Worm (Caenorhabditis elegans) whole organism, dauer: ENCODE results near the gene efl-1.
"Not testable (repeated sequence)": the region's sequence is repeated elsewhere in the genome, so short reads cannot be mapped to it uniquely, and the experiment has no call there.

Experiments used
- unc-62 ChIP-seq: sonication (generic microtip); optimal IDR thresholded peaks from 2 replicates; lab custom pipeline; 2017; ENCODE audit warnings: missing biosample characterization, missing genetic modification reagents, missing genetic modification characterization

The efl-1 gene

ce11 chrV:16966636-16967035, 1.2 kb upstream of the efl-1 start, which contains the start of gene fbxa-90:
fbxa-90 (plus strand) TSS chrV:16966814.
- TF ChIP-seq unc-62 (GFP tag; lab: Kevin White, UChicago): no peak

DNA sequence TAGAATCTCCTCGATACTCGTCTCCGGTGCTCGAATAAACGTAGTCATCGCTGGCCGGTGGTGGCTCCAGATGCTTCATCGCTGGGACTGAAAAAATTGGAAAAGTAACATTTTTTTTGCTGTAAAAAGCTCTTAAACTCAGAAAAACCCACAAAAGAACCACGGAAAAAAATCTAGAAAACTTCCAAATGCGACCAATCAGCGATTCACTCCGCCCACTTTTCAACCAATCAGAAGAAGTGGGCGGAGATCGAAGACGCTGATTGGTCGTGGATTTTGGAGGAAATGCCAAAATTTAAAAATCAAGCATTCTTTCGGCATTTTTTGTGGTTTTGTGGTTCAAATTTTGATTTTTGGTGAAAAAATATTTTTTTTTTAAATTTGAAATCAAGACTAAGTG, 6.5 kb downstream of the efl-1 start:
- TF ChIP-seq unc-62 (GFP tag; lab: Kevin White, UChicago): no peak

- TF ChIP-seq unc-62 (GFP tag; lab: Kevin White, UChicago): no peak
Observed at ce11 chrV:16956229-16956628, 9.2 kb downstream of the efl-1 start, which contains the start of gene clec-239. clec-239 (plus strand) TSS chrV:16956529.

ce11 chrV:16954766-16955165, 10.7 kb downstream of the efl-1 start, which contains the start of gene srh-206:
srh-206 (minus strand) TSS chrV:16954866.
- no peak for TF ChIP-seq unc-62 (GFP tag; lab: Kevin White, UChicago)

DNA sequence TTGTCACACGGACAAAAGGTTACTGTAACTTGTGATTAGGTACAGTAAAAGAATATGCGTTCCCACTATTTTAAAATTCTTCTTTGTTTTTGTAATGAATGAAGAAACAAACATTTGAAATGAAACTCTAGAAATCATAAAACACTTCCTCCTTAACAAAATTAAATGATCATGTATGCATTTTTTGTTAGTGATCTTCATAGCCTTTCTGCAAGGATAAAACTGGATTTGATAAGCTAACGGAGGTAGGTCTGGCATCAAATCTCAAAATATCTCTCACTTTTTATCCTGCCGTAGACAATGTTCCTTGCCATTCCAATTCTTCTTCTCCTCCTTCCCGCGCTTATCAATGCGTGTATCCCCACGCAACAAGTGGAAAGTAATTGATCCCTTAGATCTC, 14.0 kb downstream of the efl-1 start, which contains the start of gene clec-238:
TSS of gene clec-238 (plus strand) at position 301 of the 400 bp plus-strand sequence.
- no peak for TF ChIP-seq unc-62 (GFP tag; lab: Kevin White, UChicago)

DNA sequence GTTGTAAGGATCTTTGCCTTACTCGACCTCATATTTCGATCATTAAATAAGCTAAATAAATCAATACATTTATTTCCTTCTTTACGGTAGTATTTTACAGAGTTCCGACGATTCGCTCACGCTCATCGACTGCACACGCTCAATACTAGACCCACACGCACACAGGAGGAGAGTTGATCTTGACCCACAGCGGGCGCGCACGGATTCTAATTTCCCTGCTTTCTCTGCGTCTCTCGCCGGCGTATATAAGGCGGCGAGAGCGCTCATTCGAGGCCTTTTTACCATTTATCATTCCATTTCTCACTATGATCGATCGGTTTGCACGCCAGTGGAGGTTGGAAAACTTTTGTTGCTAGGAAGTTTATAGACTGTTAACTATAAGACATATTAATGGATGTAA, 15.4 kb downstream of the efl-1 start:
- TF ChIP-seq unc-62 (GFP tag; lab: Kevin White, UChicago): no peak

DNA sequence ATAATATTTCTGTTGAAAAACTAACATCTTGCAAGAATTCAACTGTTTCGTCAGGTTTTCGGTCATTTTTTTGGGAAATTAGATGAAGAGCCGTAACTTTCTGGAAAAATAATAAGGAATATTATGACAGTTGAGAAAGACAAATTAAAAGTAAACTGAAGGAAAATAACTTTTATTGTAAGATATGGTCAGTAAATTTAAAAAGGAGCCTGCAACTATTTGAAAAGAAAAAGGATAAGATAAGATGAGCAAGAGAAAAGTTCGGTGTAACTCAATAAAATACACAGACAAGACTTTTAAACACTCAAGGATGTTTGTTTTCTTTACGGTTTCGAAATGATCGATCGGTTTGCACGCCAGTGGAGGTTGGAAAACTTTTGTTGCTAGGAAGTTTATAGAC, 15.9 kb downstream of the efl-1 start, which contains the start of gene fbxa-111:
TSS of gene fbxa-111 (minus strand) at position 101 of the 400 bp plus-strand sequence.
- not testable (repeated sequence) for TF ChIP-seq unc-62 (GFP tag; lab: Kevin White, UChicago)

ce11 chrV:16948011-16948410, 17.5 kb downstream of the efl-1 start, which contains the start of gene fbxa-112:
fbxa-112 (minus strand) TSS chrV:16948111.
- TF ChIP-seq unc-62 (GFP tag; lab: Kevin White, UChicago): not testable (repeated sequence)

DNA sequence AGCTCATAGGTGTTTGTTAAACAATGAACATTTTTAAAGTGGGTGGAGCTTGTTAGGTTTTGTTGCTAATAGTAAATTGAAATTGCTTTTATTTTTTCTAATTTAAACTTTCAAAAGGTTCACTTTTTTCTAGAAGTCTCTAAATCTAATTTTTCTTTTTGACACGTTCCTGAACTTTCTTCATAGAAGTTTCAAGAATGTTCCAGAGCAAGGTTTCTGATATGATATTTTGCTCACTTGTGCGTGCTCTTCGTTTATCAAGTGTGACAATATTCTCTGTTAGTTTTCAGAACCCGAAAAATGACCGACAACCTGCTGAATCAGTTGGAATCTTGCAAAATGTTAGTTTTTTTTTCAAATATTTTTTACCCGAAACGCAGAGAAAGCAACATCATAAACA, 26.7 kb downstream of the efl-1 start, which contains the start of gene fbxa-148:
TSS of gene fbxa-148 (plus strand) at position 301 of the 400 bp plus-strand sequence.
- TF ChIP-seq unc-62 (GFP tag; lab: Kevin White, UChicago): not testable (repeated sequence)

- TF ChIP-seq unc-62 (GFP tag; lab: Kevin White, UChicago): no peak
Observed at ce11 chrV:16927345-16927744, 38.1 kb downstream of the efl-1 start, which contains the start of gene Y102A5C.36. Y102A5C.36 (minus strand) TSS chrV:16927445.

DNA sequence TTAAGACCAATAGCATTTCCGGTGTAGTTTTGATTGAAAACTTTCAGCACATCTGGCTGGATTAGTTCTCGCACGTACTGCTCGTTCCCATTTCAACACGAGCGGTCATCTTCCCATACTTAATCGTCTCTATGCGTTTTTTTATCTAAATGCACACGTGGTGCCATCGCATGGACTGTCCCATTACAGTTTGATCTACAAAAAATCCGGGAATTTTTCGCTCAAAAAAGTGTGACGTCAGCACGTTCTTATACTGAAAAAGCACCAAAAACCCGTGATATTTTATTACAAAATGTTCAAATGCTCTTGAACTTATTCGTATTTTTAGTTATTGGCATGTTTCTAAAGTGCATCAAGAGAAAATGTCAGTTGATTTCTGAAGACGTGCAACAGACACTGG, 43.5 kb downstream of the efl-1 start, which contains the start of gene Y102A5C.4:
TSS of gene Y102A5C.4 (plus strand) at position 301 of the 400 bp plus-strand sequence.
- no peak for TF ChIP-seq unc-62 (GFP tag; lab: Kevin White, UChicago)

DNA sequence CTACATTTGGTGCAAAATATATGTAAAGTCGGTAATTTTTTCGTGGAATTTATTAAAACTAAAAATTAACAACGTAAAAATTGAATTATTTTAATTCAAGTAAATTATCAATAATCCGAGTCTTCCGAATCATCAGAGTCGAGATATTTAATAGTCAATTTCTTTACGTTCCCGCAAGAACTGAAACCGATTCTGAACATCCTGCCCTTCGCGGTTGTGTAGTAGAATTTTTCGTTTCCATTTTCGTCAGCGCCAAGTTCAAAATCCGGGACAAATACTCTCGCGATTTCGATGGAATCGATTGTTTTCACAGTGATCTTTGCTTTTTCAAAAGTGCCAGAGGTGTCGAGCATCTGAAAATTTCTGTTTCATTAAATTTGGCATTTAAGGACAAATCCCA, 45.8 kb downstream of the efl-1 start:
- TF ChIP-seq unc-62 (GFP tag; lab: Kevin White, UChicago): no peak

DNA sequence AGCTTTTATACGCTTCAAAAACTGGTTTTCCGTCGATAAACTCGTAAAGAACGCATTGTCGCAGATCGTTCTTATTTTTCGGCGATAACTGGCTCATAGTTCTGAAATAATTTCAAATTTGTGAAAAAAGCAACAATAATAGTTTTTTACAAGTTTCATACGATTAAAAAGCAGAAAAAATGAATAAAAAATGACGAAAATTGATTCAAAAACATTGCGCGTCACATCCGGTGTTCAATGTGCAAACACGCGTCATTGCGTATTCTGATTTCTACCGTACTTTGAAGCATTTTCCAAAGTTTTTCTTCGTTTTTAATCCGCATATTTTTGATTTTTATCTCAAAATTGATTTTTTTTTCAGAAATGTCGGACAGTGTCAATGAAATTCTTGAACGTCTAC, 47.1 kb downstream of the efl-1 start, which contains the start of the genes fbxa-206 and Y102A5C.2:
TSS of gene fbxa-206 (minus strand) at position 101 of the 400 bp plus-strand sequence.
TSS of gene Y102A5C.2 (plus strand) at position 354 of the 400 bp plus-strand sequence.
- no peak for TF ChIP-seq unc-62 (GFP tag; lab: Kevin White, UChicago)

ce11 chrV:16916079-16916478, 49.4 kb downstream of the efl-1 start, which contains the start of gene F09C6.10:
F09C6.10 (minus strand) TSS chrV:16916179.
- no peak for TF ChIP-seq unc-62 (GFP tag; lab: Kevin White, UChicago)

DNA sequence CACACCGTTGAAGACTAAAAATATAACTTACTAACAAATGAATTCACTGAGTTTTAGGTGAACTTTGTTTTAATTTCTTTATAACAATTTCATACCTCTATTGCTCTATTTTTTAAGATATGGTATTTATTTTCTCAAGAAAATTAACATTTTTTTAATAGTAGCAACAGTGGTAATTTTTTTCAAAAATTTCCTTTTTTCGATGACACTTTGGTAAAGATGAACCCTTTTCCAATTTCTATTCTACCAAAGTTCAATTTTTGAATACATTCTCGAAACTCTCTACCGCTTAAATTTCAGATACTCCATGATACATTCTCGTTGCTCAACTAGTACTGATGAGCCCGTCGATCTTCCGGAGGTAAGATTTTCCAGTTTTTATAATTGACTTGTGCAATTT, 53.5 kb downstream of the efl-1 start, which contains the start of gene nhr-116:
TSS of gene nhr-116 (plus strand) at position 301 of the 400 bp plus-strand sequence.
- no peak for TF ChIP-seq unc-62 (GFP tag; lab: Kevin White, UChicago)

DNA sequence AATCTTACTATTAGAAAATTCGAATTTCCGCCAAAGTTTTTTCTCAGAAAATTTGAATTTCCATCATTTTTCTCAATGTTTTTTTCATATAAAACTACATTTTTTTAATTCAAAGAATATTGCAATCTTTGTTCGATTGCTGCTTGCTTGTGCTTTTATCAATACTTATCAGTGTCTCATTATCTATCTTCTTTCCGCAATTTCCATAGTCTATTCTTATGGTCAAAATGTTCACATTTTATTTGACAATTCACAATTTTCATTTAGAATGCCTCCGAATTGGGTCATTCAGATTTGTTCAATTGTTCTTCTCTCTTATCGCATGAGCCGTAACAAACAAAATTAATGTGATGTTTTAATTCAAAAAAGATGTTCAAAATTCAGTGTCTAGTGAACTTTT, 54.2 kb downstream of the efl-1 start:
- no peak for TF ChIP-seq unc-62 (GFP tag; lab: Kevin White, UChicago)

- no peak for TF ChIP-seq unc-62 (GFP tag; lab: Kevin White, UChicago)
Observed at ce11 chrV:16910864-16911263, 54.6 kb downstream of the efl-1 start.
